Worm (Caenorhabditis elegans) whole organism, L4 larva: ENCODE results near the gene C24B5.4.

Experiments used
- D1046.2 ChIP-seq: fragments of 200-800 bp; sonication (Bioruptor generic); IDR thresholded peaks from 2 replicates; pipeline ENCODE4 v1.3.6; 2022; ENCODE audit warnings: missing genetic modification characterization, missing compliant biosample characterization
- F44E2.7 ChIP-seq: fragments of 200-800 bp; sonication (Bioruptor generic); IDR thresholded peaks from 2 replicates; pipeline ENCODE4 v2.1.2; 2022; ENCODE audit warnings: missing genetic modification characterization, missing compliant biosample characterization
- T26A8.4 ChIP-seq: fragments of 200-800 bp; sonication (Bioruptor generic); IDR thresholded peaks from 2 replicates; pipeline ENCODE4 v1.3.6; 2022; ENCODE audit warnings: missing genetic modification characterization, missing compliant biosample characterization
- Y5F2A.4 ChIP-seq: fragments of 200-800 bp; sonication (Bioruptor generic); optimal IDR thresholded peaks from 2 replicates; lab custom pipeline; 2018; ENCODE audit warnings: mild to moderate bottlenecking, missing genetic modification characterization, missing compliant biosample characterization
- ZK546.5 ChIP-seq, 2 experiments: sonication (generic microtip); optimal IDR thresholded peaks; 2 replicates each; lab custom pipeline; 2017; ENCODE audit warnings: missing biosample characterization in 2 of 2, missing genetic modification characterization in 2 of 2
- aha-1 ChIP-seq: fragments of 150-350 bp; peaks from one replicate; lab custom pipeline; 2014; ENCODE audit warnings: missing biosample characterization, missing genetic modification characterization
- ama-1 ChIP-seq: fragments of 150-350 bp; optimal IDR thresholded peaks from 2 replicates; lab custom pipeline; 2014; ENCODE audit warnings: inconsistent platforms, mixed read lengths
- ceh-20 ChIP-seq: fragments of 200-800 bp; sonication (Bioruptor generic); IDR thresholded peaks from 2 replicates; pipeline ENCODE4 v1.3.6; 2022; ENCODE audit warnings: missing genetic modification reagents, missing genetic modification characterization, missing compliant biosample characterization
- ceh-28 ChIP-seq: fragments of 150-350 bp; optimal IDR thresholded peaks from 2 replicates; lab custom pipeline; 2014; ENCODE audit warnings: missing biosample characterization, missing genetic modification reagents, missing genetic modification characterization
- cey-2 ChIP-seq: sonication (generic microtip); optimal IDR thresholded peaks from 3 replicates; lab custom pipeline; 2017; ENCODE audit warnings: missing genetic modification characterization, mild to moderate bottlenecking, missing compliant biosample characterization, antibody characterized with exemption, borderline replicate concordance; ENCODE audit not compliant: insufficient read depth
- daf-16 ChIP-seq, 3 experiments: sonication (generic microtip); optimal IDR thresholded peaks; 2 replicates each; lab custom pipeline; 2016 to 2017; ENCODE audit warnings: missing genetic modification characterization in 3 of 3, missing genetic modification reagents in 3 of 3, mild to moderate bottlenecking in 2 of 3, missing compliant biosample characterization in 2 of 3, missing biosample characterization in 1 of 3, moderate library complexity in 1 of 3
- daf-19 ChIP-seq: fragments of 200-800 bp; sonication (Bioruptor generic); conservative IDR thresholded peaks from 2 replicates; pipeline ENCODE4 v1.3.6; 2022; ENCODE audit warnings: missing genetic modification characterization, missing compliant biosample characterization
- dmd-8 ChIP-seq: fragments of 200-800 bp; sonication (Bioruptor generic); IDR thresholded peaks from 2 replicates; pipeline ENCODE4 v1.3.6; 2022; ENCODE audit warnings: missing genetic modification characterization, missing compliant biosample characterization
- dpl-1 ChIP-seq: fragments of 150-350 bp; optimal IDR thresholded peaks from 2 replicates; lab custom pipeline; 2014; ENCODE audit warnings: missing biosample characterization, missing genetic modification reagents, missing genetic modification characterization
- egl-27 ChIP-seq: sonication (generic microtip); optimal IDR thresholded peaks from 3 replicates; lab custom pipeline; 2017; ENCODE audit warnings: missing biosample characterization, missing genetic modification reagents, missing genetic modification characterization
- egl-43 ChIP-seq: fragments of 200-800 bp; sonication (Bioruptor generic); IDR thresholded peaks from 2 replicates; pipeline ENCODE4 v1.3.6; 2022; ENCODE audit warnings: missing genetic modification reagents, missing genetic modification characterization, missing compliant biosample characterization
- hlh-11 ChIP-seq: fragments of 200-800 bp; sonication (Bioruptor generic); optimal IDR thresholded peaks from 2 replicates; lab custom pipeline; 2018; ENCODE audit warnings: mild to moderate bottlenecking, missing genetic modification characterization, missing compliant biosample characterization
- hlh-30 ChIP-seq: sonication (generic microtip); optimal IDR thresholded peaks from 2 replicates; lab custom pipeline; 2017; ENCODE audit warnings: antibody characterized with exemption, mild to moderate bottlenecking, missing genetic modification characterization, missing compliant biosample characterization; ENCODE audit not compliant: insufficient read depth
- lin-29 ChIP-seq: fragments of 200-800 bp; sonication (Bioruptor generic); IDR thresholded peaks from 2 replicates; pipeline ENCODE4 v1.3.6; 2022; ENCODE audit warnings: missing genetic modification reagents, missing genetic modification characterization, missing compliant biosample characterization
- madf-5 ChIP-seq, 2 experiments: fragments of 200-800 bp; sonication (Bioruptor generic); IDR thresholded peaks; 2 replicates each; pipeline ENCODE4 v1.3.6; 2022; ENCODE audit warnings: missing compliant biosample characterization in 2 of 2, missing genetic modification characterization in 2 of 2
- mdl-1 ChIP-seq, 2 experiments: fragments of 150-350 bp in 1 of 2; sonication (generic microtip) in 1 of 2; optimal IDR thresholded peaks; 2 replicates each; lab custom pipeline; 2014 to 2017; ENCODE audit warnings: missing biosample characterization in 2 of 2, missing genetic modification characterization in 2 of 2
- mxl-3 ChIP-seq: fragments of 200-800 bp; sonication (Bioruptor generic); optimal IDR thresholded peaks from 2 replicates; lab custom pipeline; 2018; ENCODE audit warnings: mild to moderate bottlenecking, missing genetic modification characterization, missing compliant biosample characterization
- nhr-25 ChIP-seq: sonication (generic microtip); optimal IDR thresholded peaks from 2 replicates; lab custom pipeline; 2017; ENCODE audit warnings: missing genetic modification characterization, mild to moderate bottlenecking, missing compliant biosample characterization, antibody characterized with exemption, moderate library complexity, borderline replicate concordance; ENCODE audit not compliant: insufficient read depth
- nhr-28 ChIP-seq: fragments of 150-350 bp; optimal IDR thresholded peaks from 2 replicates; lab custom pipeline; 2014; ENCODE audit warnings: missing biosample characterization, missing genetic modification characterization
- nhr-77 ChIP-seq: fragments of 150-350 bp; optimal IDR thresholded peaks from 2 replicates; lab custom pipeline; 2014; ENCODE audit warnings: missing biosample characterization, missing genetic modification characterization
- rbr-2 ChIP-seq: sonication (generic microtip); optimal IDR thresholded peaks from 2 replicates; lab custom pipeline; 2016; ENCODE audit warnings: missing genotype, missing genetic modification characterization, missing compliant biosample characterization
- set-16 ChIP-seq: fragments of 200-800 bp; sonication (Bioruptor generic); IDR thresholded peaks from 2 replicates; pipeline ENCODE4 v1.3.6; 2022; ENCODE audit warnings: missing genetic modification reagents, missing genetic modification characterization, missing compliant biosample characterization
- snpc-4 ChIP-seq: fragments of 150-350 bp; optimal IDR thresholded peaks from 2 replicates; lab custom pipeline; 2014; ENCODE audit warnings: missing biosample characterization, missing genetic modification characterization
- unc-62 ChIP-seq, 3 experiments: fragments of 150-350 bp in 1 of 3; sonication (generic microtip); optimal IDR thresholded peaks in 2 of 3; peaks in 1 of 3; 1 replicate in 1 of 3; 2 replicates in 2 of 3; lab custom pipeline; 2014 to 2017; ENCODE audit warnings: missing biosample characterization in 3 of 3, missing genetic modification characterization in 3 of 3, missing genetic modification reagents in 3 of 3, missing genotype in 1 of 3
- zfp-2 ChIP-seq: sonication (generic microtip); optimal IDR thresholded peaks from 2 replicates; lab custom pipeline; 2016; ENCODE audit warnings: mild to moderate bottlenecking, missing genetic modification characterization, missing compliant biosample characterization
- zfp-3 ChIP-seq: fragments of 200-800 bp; sonication (Bioruptor generic); conservative IDR thresholded peaks from 2 replicates; pipeline ENCODE4 v1.3.6; 2022; ENCODE audit warnings: missing genetic modification reagents, missing genetic modification characterization, missing compliant biosample characterization
- ztf-7 ChIP-seq: fragments of 150-350 bp; optimal IDR thresholded peaks from 2 replicates; lab custom pipeline; 2014; ENCODE audit warnings: missing biosample characterization, missing genetic modification characterization

C24B5.4 gene

ce11 chrV:9162955-9163468 lies 34.1 kb downstream of the C24B5.4 start, which contains the start of gene col-145:
col-145 (minus strand) TSS chrV:9163005.
- TF ChIP-seq nhr-28 (tag; lab: Kevin White, UChicago) (no peak), egl-43 (GFP tag; lab: Robert Waterston, UW) (no peak), ceh-20 (GFP tag; lab: Robert Waterston, UW) (no peak), nhr-77 (tag; lab: Kevin White, UChicago) (no peak), Y5F2A.4 (GFP tag; lab: Kevin White, UChicago) (no peak), ztf-7 (tag; lab: Kevin White, UChicago) (no peak), ceh-28 (tag; lab: Kevin White, UChicago) (no peak), daf-16 (GFP tag; optimal IDR thresholded peaks at IDR 0.05; lab: Kevin White, UChicago) (no peak), daf-16 (tag; optimal IDR thresholded peaks at IDR 0.05; lab: Kevin White, UChicago) (no peak)

DNA sequence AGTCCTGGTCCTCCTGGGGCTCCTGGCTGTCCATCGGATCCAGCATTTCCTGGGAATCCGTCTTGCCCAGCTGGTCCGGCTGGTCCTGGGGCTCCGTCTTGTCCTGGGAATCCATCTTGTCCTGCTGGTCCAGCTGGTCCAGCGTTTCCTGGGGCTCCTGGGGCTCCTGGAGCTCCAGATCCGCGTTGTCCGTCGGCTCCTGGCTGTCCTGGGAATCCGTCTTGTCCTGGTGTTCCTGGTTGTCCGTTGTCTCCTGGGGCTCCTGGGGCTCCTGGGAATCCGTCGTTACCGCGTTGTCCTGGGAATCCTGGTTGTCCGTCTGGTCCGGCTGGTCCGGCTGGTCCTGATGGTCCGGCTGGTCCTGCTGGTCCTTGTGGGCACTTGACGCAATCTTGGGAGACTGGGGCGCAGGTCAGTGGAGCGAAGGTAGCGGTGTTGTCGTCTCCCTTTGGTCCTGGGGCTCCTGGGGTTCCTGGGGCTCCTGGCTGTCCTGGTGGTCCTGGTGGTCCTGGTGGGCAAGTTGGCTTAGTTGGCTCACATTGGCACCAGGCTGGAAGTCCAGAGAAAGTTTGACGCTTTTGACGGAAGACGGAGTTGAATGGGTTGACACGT lies 34.9 kb downstream of the C24B5.4 start:
- peak; percentile 96 for TF ChIP-seq set-16 (GFP tag; lab: Robert Waterston, UW)
- 0 out of 2 replicates have a peak, but pooled peaks have one; percentile 43 for TF ChIP-seq T26A8.4 (GFP tag; lab: Robert Waterston, UW)
- 0 out of 2 replicates have a peak, but pooled peaks have one; percentile 32 for TF ChIP-seq egl-43 (GFP tag; lab: Robert Waterston, UW)
- no peak for TF ChIP-seq lin-29 (GFP tag; lab: Robert Waterston, UW)

DNA sequence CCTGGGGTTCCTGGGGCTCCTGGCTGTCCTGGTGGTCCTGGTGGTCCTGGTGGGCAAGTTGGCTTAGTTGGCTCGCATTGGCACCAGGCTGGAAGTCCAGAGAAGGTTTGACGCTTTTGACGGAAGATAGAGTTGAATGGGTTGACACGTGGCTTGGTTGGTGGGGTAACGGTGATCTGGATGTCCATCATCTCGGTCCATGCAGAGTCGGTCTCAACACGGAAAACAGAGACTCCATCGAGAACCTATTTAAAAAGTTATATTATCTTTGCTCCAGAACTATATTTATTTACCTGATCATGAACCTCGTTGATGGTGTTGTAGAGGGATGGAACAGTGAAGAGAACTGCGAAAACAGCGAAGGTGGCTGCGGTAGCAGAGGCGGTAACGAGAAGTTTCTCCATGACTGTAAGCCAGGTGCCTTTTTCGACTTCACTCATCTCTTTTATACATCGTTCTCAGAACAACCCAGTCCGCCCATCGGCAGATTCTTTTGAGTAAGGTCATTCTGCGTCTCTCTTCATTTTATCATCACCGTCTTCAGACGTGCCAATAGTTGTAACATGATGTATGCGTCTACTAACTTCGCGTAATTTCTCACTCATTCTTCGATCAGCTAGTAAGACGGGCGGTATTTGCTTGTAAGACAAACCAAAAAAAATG lies 36.8 kb downstream of the C24B5.4 start, which contains the start of gene col-144:
Gene col-144, minus strand, starts transcription at position 419 of the 663 bp plus-strand sequence.
- TF ChIP-seq set-16 (GFP tag; lab: Robert Waterston, UW) (peak; percentile 86), ceh-20 (GFP tag; lab: Robert Waterston, UW) (no peak), ZK546.5 (tag; optimal IDR thresholded peaks at IDR 0.05; lab: Kevin White, UChicago) (no peak), mdl-1 (tag; optimal IDR thresholded peaks at IDR 0.05; lab: Kevin White, UChicago) (no peak), D1046.2 (GFP tag; lab: Robert Waterston, UW) (no peak), rbr-2 (tag; lab: Kevin White, UChicago) (no peak), F44E2.7 (GFP tag; lab: Robert Waterston, UW) (no peak), madf-5 (GFP tag; IDR thresholded peaks at IDR 0.05; lab: Robert Waterston, UW) (0 out of 4 replicates have a peak, but pooled peaks of 1 of the 2 experiments have one; percentile 61), zfp-2 (tag; lab: Kevin White, UChicago) (no peak), nhr-25 (tag; lab: Kevin White, UChicago) (peak; percentile 63), nhr-28 (tag; lab: Kevin White, UChicago) (peak; percentile 63), dmd-8 (no peak), cey-2 (tag; lab: Kevin White, UChicago) (peak; percentile 9), aha-1 (tag; lab: Kevin White, UChicago) (peak; percentile 95), unc-62 (GFP tag; optimal IDR thresholded peaks at IDR 0.05 in 1 of 2; lab: Kevin White, UChicago) (peak in 1 of 2 experiments; percentile 17), unc-62 (tag; optimal IDR thresholded peaks at IDR 0.05; lab: Kevin White, UChicago) (no peak), egl-43 (GFP tag; lab: Robert Waterston, UW) (0 out of 2 replicates have a peak, but pooled peaks have one; percentile 16), egl-27 (no peak), zfp-3 (GFP tag; lab: Robert Waterston, UW) (peak; percentile 32; the same call in 1 of the 2 replicates), ama-1 (lab: Kevin White, UChicago) (peak; percentile 83), T26A8.4 (GFP tag; lab: Robert Waterston, UW) (peak; percentile 78), hlh-11 (tag; lab: Kevin White, UChicago) (peak; percentile 40), hlh-30 (tag; lab: Kevin White, UChicago) (peak; percentile 41), dpl-1 (GFP tag; lab: Kevin White, UChicago) (no peak), daf-19 (no peak), mxl-3 (GFP tag; lab: Kevin White, UChicago) (peak; percentile 19), snpc-4 (tag; lab: Kevin White, UChicago) (no peak)
